Fruit fly (Drosophila melanogaster) whole organism, embryonic: ENCODE results near the gene Pde11.

ENCODE experiments used
- CG10274 ChIP-seq: fragments of 200-800 bp; sonication (Bioruptor generic); optimal IDR thresholded peaks from 3 replicates; lab custom pipeline; 2017; ENCODE audit warnings: missing biosample characterization, mild to moderate bottlenecking, missing genetic modification characterization
- CG10543 ChIP-seq: fragments of 200-800 bp; sonication (Bioruptor generic); optimal IDR thresholded peaks from 3 replicates; lab custom pipeline; 2017; ENCODE audit warnings: missing biosample characterization, mild to moderate bottlenecking, missing genetic modification characterization, moderate library complexity
- CG11504 ChIP-seq: fragments of 200-800 bp; sonication (Bioruptor generic); optimal IDR thresholded peaks from 3 replicates; lab custom pipeline; 2019; ENCODE audit warnings: missing biosample characterization, mild to moderate bottlenecking, missing genetic modification characterization, moderate library complexity
- CG12155 ChIP-seq: fragments of 200-800 bp; sonication (Bioruptor generic); optimal IDR thresholded peaks from 3 replicates; lab custom pipeline; 2016; ENCODE audit warnings: missing biosample characterization, missing genetic modification characterization
- CG12299 ChIP-seq: fragments of 200-800 bp; sonication (Bioruptor generic); optimal IDR thresholded peaks from 2 replicates; lab custom pipeline; 2018; ENCODE audit warnings: missing biosample characterization, mild to moderate bottlenecking, missing genetic modification characterization
- CG13296 ChIP-seq: fragments of 200-800 bp; sonication (Bioruptor generic); optimal IDR thresholded peaks from 3 replicates; lab custom pipeline; 2018; ENCODE audit warnings: missing biosample characterization, mild to moderate bottlenecking, missing genetic modification characterization
- CG14014 ChIP-seq: fragments of 200-800 bp; sonication (Bioruptor generic); IDR thresholded peaks from 2 replicates; pipeline ENCODE4 v1.3.6; 2022; ENCODE audit warnings: missing biosample characterization, missing genetic modification characterization
- CG18262 ChIP-seq: fragments of 200-800 bp; optimal IDR thresholded peaks from 3 replicates; lab custom pipeline; 2019; ENCODE audit warnings: missing biosample characterization, mild to moderate bottlenecking, missing genetic modification characterization, moderate library complexity
- CG3163 ChIP-seq: fragments of 200-800 bp; sonication (Bioruptor generic); optimal IDR thresholded peaks from 3 replicates; lab custom pipeline; 2016; ENCODE audit warnings: missing biosample characterization, missing genetic modification characterization
- CG32767 ChIP-seq: fragments of 200-800 bp; sonication (Bioruptor generic); IDR thresholded peaks from 2 replicates; pipeline ENCODE4 v1.3.6; 2022; ENCODE audit warnings: missing biosample characterization, missing genetic modification characterization
- CG3281 ChIP-seq: fragments of 200-800 bp; sonication (Bioruptor generic); optimal IDR thresholded peaks from 3 replicates; lab custom pipeline; 2017; ENCODE audit warnings: missing biosample characterization, mild to moderate bottlenecking, missing genetic modification characterization
- CG33557 ChIP-seq: fragments of 200-800 bp; sonication (Bioruptor generic); optimal IDR thresholded peaks from 2 replicates; lab custom pipeline; 2019; ENCODE audit warnings: missing biosample characterization, mild to moderate bottlenecking, missing genetic modification characterization, moderate library complexity
- CG3407 ChIP-seq: fragments of 200-800 bp; sonication (Bioruptor generic); optimal IDR thresholded peaks from 2 replicates; lab custom pipeline; 2018; ENCODE audit warnings: missing biosample characterization, mild to moderate bottlenecking, missing genetic modification characterization
- CG34422 ChIP-seq: fragments of 200-800 bp; sonication (Bioruptor generic); IDR thresholded peaks from 3 replicates; pipeline ENCODE4 v1.3.6; 2022; ENCODE audit warnings: missing biosample characterization, missing genetic modification characterization
- CG4328 ChIP-seq: fragments of 200-800 bp; sonication (Bioruptor generic); optimal IDR thresholded peaks from 3 replicates; lab custom pipeline; 2017; ENCODE audit warnings: missing biosample characterization, missing genetic modification reagents, missing genetic modification characterization
- CG4617 ChIP-seq: fragments of 200-800 bp; sonication (Bioruptor generic); optimal IDR thresholded peaks from 3 replicates; lab custom pipeline; 2016; ENCODE audit warnings: missing biosample characterization, missing genetic modification characterization, borderline replicate concordance
- CG7987 ChIP-seq: fragments of 200-800 bp; sonication (Bioruptor generic); optimal IDR thresholded peaks from 2 replicates; lab custom pipeline; 2018; ENCODE audit warnings: missing biosample characterization, mild to moderate bottlenecking, missing genetic modification characterization, moderate library complexity
- Dfd ChIP-seq, 2 experiments: fragments of >200 bp; optimal IDR thresholded peaks; 2 replicates each; lab custom pipeline; 2017; ENCODE audit warnings: missing biosample characterization in 2 of 2, missing genetic modification characterization in 2 of 2
- Doc2 ChIP-seq: fragments of 200-800 bp; sonication (Bioruptor generic); IDR thresholded peaks from 2 replicates; pipeline ENCODE4 v1.3.6; 2022; ENCODE audit warnings: missing biosample characterization, missing genetic modification characterization
- Fer2 ChIP-seq: fragments of 200-800 bp; sonication (Bioruptor generic); optimal IDR thresholded peaks from 2 replicates; lab custom pipeline; 2018; ENCODE audit warnings: missing biosample characterization, mild to moderate bottlenecking, missing genetic modification characterization, moderate library complexity
- Hmr ChIP-seq: fragments of 200-800 bp; sonication (Bioruptor generic); optimal IDR thresholded peaks from 3 replicates; lab custom pipeline; 2017; ENCODE audit warnings: mild to moderate bottlenecking, missing biosample characterization, missing genetic modification reagents, missing genetic modification characterization
- MTF-1 ChIP-seq: fragments of 200-800 bp; sonication (Bioruptor generic); optimal IDR thresholded peaks from 2 replicates; lab custom pipeline; 2018; ENCODE audit warnings: missing biosample characterization, mild to moderate bottlenecking, missing genetic modification characterization, borderline replicate concordance
- Sry-β ChIP-seq: fragments of 200-800 bp; sonication (Bioruptor generic); optimal IDR thresholded peaks from 2 replicates; lab custom pipeline; 2018; ENCODE audit warnings: missing biosample characterization, mild to moderate bottlenecking, missing genetic modification characterization, moderate library complexity
- Xbp1 ChIP-seq: fragments of 200-800 bp; sonication (Bioruptor generic); optimal IDR thresholded peaks from 3 replicates; lab custom pipeline; 2016; ENCODE audit warnings: missing biosample characterization, mild to moderate bottlenecking, missing genetic modification characterization
- ara ChIP-seq: fragments of 200-800 bp; sonication (Bioruptor generic); IDR thresholded peaks from 2 replicates; pipeline ENCODE4 v1.3.6; 2022; ENCODE audit warnings: missing biosample characterization, missing genetic modification characterization
- ase ChIP-seq: fragments of 200-800 bp; sonication (Bioruptor generic); IDR thresholded peaks from 3 replicates; pipeline ENCODE4 v1.3.6; 2022; ENCODE audit warnings: missing biosample characterization, missing genetic modification characterization
- ato ChIP-seq: fragments of 200-800 bp; sonication (Bioruptor generic); IDR thresholded peaks from 2 replicates; pipeline ENCODE4 v1.3.6; 2022; ENCODE audit warnings: missing biosample characterization, missing genetic modification characterization; ENCODE audit not compliant: partially characterized antibody
- bcd ChIP-seq: fragments of 200-800 bp; sonication (Bioruptor generic); optimal IDR thresholded peaks from 2 replicates; lab custom pipeline; 2017; ENCODE audit warnings: missing biosample characterization, mild to moderate bottlenecking, missing genetic modification characterization
- bigmax ChIP-seq: fragments of 200-800 bp; sonication (Bioruptor generic); optimal IDR thresholded peaks from 2 replicates; lab custom pipeline; 2018; ENCODE audit warnings: missing biosample characterization, mild to moderate bottlenecking, missing genetic modification characterization
- cg ChIP-seq: fragments of 200-800 bp; sonication (Bioruptor generic); optimal IDR thresholded peaks from 3 replicates; lab custom pipeline; 2019; ENCODE audit warnings: missing biosample characterization, mild to moderate bottlenecking, missing genetic modification characterization, moderate library complexity
- crol ChIP-seq: fragments of 200-800 bp; sonication (Bioruptor generic); IDR thresholded peaks from 2 replicates; pipeline ENCODE4 v1.3.6; 2022; ENCODE audit warnings: missing biosample characterization, missing genetic modification characterization
- cwo ChIP-seq: fragments of 200-800 bp; sonication (Bioruptor generic); optimal IDR thresholded peaks from 3 replicates; lab custom pipeline; 2017; ENCODE audit warnings: missing biosample characterization, missing genetic modification characterization, mild to moderate bottlenecking, moderate library complexity, missing genetic modification reagents
- da ChIP-seq: fragments of 200-800 bp; sonication (Bioruptor generic); optimal IDR thresholded peaks from 2 replicates; lab custom pipeline; 2016; ENCODE audit warnings: missing biosample characterization, missing genetic modification characterization
- emc ChIP-seq: fragments of 200-800 bp; sonication (Bioruptor generic); optimal IDR thresholded peaks from 2 replicates; lab custom pipeline; 2016; ENCODE audit warnings: missing biosample characterization, missing genetic modification characterization
- gce ChIP-seq: fragments of 200-800 bp; sonication (Bioruptor generic); IDR thresholded peaks from 3 replicates; pipeline ENCODE4 v1.3.6; 2022; ENCODE audit warnings: missing biosample characterization, missing genetic modification characterization
- gro ChIP-seq: fragments of 200-800 bp; sonication (Bioruptor generic); optimal IDR thresholded peaks from 2 replicates; lab custom pipeline; 2016; ENCODE audit warnings: missing biosample characterization, missing genetic modification characterization
- gt ChIP-seq: fragments of 200-800 bp; sonication (Bioruptor generic); IDR thresholded peaks from 2 replicates; pipeline ENCODE4 v1.3.6; 2022; ENCODE audit warnings: missing biosample characterization, missing genetic modification characterization
- her ChIP-seq: fragments of 200-800 bp; sonication (Bioruptor generic); optimal IDR thresholded peaks from 2 replicates; lab custom pipeline; 2016; ENCODE audit warnings: missing biosample characterization, missing genetic modification characterization
- inv ChIP-seq: fragments of 200-800 bp; sonication (Bioruptor generic); IDR thresholded peaks from 2 replicates; pipeline ENCODE4 v1.3.6; 2022; ENCODE audit warnings: missing biosample characterization, missing genetic modification characterization; ENCODE audit not compliant: partially characterized antibody
- jigr1 ChIP-seq: fragments of 200-800 bp; sonication (Bioruptor generic); IDR thresholded peaks from 3 replicates; pipeline ENCODE4 v1.3.6; 2022; ENCODE audit warnings: missing biosample characterization, missing genetic modification characterization
- jing ChIP-seq: fragments of 200-800 bp; sonication (Bioruptor generic); optimal IDR thresholded peaks from 2 replicates; lab custom pipeline; 2018; ENCODE audit warnings: missing biosample characterization, mild to moderate bottlenecking, missing genetic modification characterization
- knrl ChIP-seq: fragments of 200-800 bp; sonication (Bioruptor generic); IDR thresholded peaks from 3 replicates; pipeline ENCODE4 v1.3.6; 2022; ENCODE audit warnings: missing biosample characterization, missing genetic modification characterization; ENCODE audit not compliant: partially characterized antibody
- lab ChIP-seq: fragments of 200-800 bp; sonication (Bioruptor generic); optimal IDR thresholded peaks from 3 replicates; lab custom pipeline; 2017; ENCODE audit warnings: missing biosample characterization, missing genetic modification characterization, mild to moderate bottlenecking, moderate library complexity, missing genetic modification reagents
- lbe ChIP-seq: fragments of 200-800 bp; sonication (Bioruptor generic); optimal IDR thresholded peaks from 2 replicates; lab custom pipeline; 2016; ENCODE audit warnings: missing biosample characterization, mild to moderate bottlenecking, missing genetic modification characterization
- lola ChIP-seq, 3 experiments: fragments of >200 bp in 2 of 3; fragments of 200-800 bp in 1 of 3; sonication (Bioruptor generic) in 1 of 3; optimal IDR thresholded peaks; 2 replicates each; lab custom pipeline; 2017 to 2019; ENCODE audit warnings: missing biosample characterization in 3 of 3, missing genetic modification characterization in 3 of 3, mild to moderate bottlenecking in 1 of 3, moderate library complexity in 1 of 3
- pan ChIP-seq, 4 experiments: fragments of >200 bp in 3 of 4; fragments of 200-800 bp in 1 of 4; sonication (Bioruptor generic) in 1 of 4; optimal IDR thresholded peaks in 3 of 4; IDR thresholded peaks in 1 of 4; 2 replicates each; pipeline versions ENCODE4 v1.3.6 to Lab custom; 2017 to 2022; ENCODE audit warnings: missing biosample characterization in 2 of 4, missing genetic modification characterization in 2 of 4, mixed read lengths in 1 of 4
- rib ChIP-seq: fragments of 200-800 bp; sonication (Bioruptor generic); IDR thresholded peaks from 2 replicates; pipeline ENCODE4 v1.3.6; 2022; ENCODE audit warnings: missing biosample characterization, missing genetic modification characterization
- ttk ChIP-seq: fragments of 200-800 bp; sonication (Bioruptor generic); IDR thresholded peaks from 2 replicates; pipeline ENCODE4 v2.1.2; 2022; ENCODE audit warnings: missing biosample characterization, missing genetic modification characterization

Pde11 gene

DNA sequence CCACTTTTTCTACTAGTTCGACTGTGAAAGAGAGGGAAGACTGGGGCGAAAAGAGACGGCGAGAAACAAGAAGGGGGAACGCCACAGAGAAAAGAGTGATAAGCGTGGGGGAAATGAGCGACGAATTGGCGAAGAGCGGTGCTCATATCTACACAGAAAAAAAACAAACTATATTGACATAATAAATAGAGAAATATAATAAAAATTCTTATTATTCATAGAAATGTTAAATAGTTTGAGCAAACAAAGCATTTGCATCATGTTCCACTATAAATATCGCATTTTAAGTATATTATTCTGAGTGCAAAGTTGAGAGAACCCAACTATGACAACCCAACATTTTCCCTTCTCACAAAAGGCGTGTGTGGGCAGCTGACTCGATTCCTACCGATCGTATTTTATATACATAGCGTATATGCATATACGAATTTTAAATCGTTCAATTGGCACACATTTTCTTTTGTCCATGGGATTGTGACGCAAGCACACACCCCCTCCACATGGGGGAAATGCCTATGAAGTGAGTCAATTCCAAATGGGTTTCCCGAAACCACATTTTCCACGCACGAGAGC lies 32.1 kb downstream of the Pde11 start (continued):
- TF ChIP-seq CG18262 (tag; lab: Kevin White, UChicago) (peak; percentile 76), CG10543 (GFP tag; lab: Kevin White, UChicago) (peak; percentile 38), CG7987 (no peak), CG12155 (GFP tag; lab: Kevin White, UChicago) (peak; percentile 63), CG4617 (GFP tag; lab: Kevin White, UChicago) (peak; percentile 4), inv (GFP tag; lab: Robert Waterston, UW) (no peak), cg (GFP tag; lab: Kevin White, UChicago) (no peak), knrl (GFP tag; lab: Robert Waterston, UW) (no peak), CG10274 (peak; percentile 7), CG34422 (GFP tag; lab: Robert Waterston, UW) (0 out of 3 replicates have a peak, but pooled peaks have one; percentile 57), CG3281 (GFP tag; lab: Kevin White, UChicago) (peak; percentile 82), CG33557 (no peak), ttk (peak; percentile 84; the same call in 1 of the 2 replicates), gce (GFP tag; lab: Robert Waterston, UW) (no peak), ara (GFP tag; lab: Robert Waterston, UW) (peak; percentile 50; the same call in 1 of the 2 replicates), Fer2 (tag; lab: Kevin White, UChicago) (no peak), MTF-1 (GFP tag; lab: Kevin White, UChicago) (no peak), CG32767 (GFP tag; lab: Robert Waterston, UW) (peak; percentile 66), bigmax (GFP tag; lab: Kevin White, UChicago) (no peak), Xbp1 (GFP tag; lab: Kevin White, UChicago) (peak; percentile 65), bcd (GFP tag; lab: Kevin White, UChicago) (peak; percentile 68), emc (GFP tag; lab: Kevin White, UChicago) (no peak), lola (GFP tag; optimal IDR thresholded peaks at IDR 0.05; lab: Kevin White, UChicago) (no peak), crol (peak; percentile 71), cwo (GFP tag; lab: Kevin White, UChicago) (peak; percentile 82), CG4328 (no peak), gro (GFP tag; lab: Kevin White, UChicago) (no peak), pan (optimal IDR thresholded peaks at IDR 0.05; lab: Kevin White, UChicago) (no peak), pan (GFP tag; optimal IDR thresholded peaks at IDR 0.05 in 1 of 2, IDR thresholded peaks at IDR 0.05 in 1 of 2) (peak in 1 of 2 experiments; percentile 88), ato (no peak), CG14014 (peak; percentile 88), CG3407 (GFP tag; lab: Kevin White, UChicago) (peak; percentile 50), da (GFP tag; lab: Kevin White, UChicago) (no peak), Hmr (GFP tag; lab: Kevin White, UChicago) (peak; percentile 86), rib (GFP tag; lab: Robert Waterston, UW) (peak; percentile 67; the same call in 1 of the 2 replicates), Dfd (GFP tag; optimal IDR thresholded peaks at IDR 0.05; lab: Kevin White, UChicago) (no peak), gt (no peak), jing (GFP tag; lab: Kevin White, UChicago) (peak; percentile 10), Doc2 (GFP tag; lab: Robert Waterston, UW) (no peak), ase (GFP tag; lab: Robert Waterston, UW) (peak; percentile 73; the same call in 2 of the 3 replicates), Sry-β (no peak), CG12299 (tag; lab: Kevin White, UChicago) (peak; percentile 3), CG11504 (tag; lab: Kevin White, UChicago) (peak; percentile 82), lbe (GFP tag; lab: Kevin White, UChicago) (peak; percentile 36), CG3163 (GFP tag; lab: Kevin White, UChicago) (peak; percentile 4), her (GFP tag; lab: Kevin White, UChicago) (no peak), lab (GFP tag; lab: Kevin White, UChicago) (peak; percentile 90), jigr1 (GFP tag; lab: Robert Waterston, UW) (no peak), CG13296 (GFP tag; lab: Kevin White, UChicago) (peak; percentile 65)
